Fruit fly (Drosophila melanogaster): ENCODE data around the gene CG4884.

The CG4884 gene

DNA sequence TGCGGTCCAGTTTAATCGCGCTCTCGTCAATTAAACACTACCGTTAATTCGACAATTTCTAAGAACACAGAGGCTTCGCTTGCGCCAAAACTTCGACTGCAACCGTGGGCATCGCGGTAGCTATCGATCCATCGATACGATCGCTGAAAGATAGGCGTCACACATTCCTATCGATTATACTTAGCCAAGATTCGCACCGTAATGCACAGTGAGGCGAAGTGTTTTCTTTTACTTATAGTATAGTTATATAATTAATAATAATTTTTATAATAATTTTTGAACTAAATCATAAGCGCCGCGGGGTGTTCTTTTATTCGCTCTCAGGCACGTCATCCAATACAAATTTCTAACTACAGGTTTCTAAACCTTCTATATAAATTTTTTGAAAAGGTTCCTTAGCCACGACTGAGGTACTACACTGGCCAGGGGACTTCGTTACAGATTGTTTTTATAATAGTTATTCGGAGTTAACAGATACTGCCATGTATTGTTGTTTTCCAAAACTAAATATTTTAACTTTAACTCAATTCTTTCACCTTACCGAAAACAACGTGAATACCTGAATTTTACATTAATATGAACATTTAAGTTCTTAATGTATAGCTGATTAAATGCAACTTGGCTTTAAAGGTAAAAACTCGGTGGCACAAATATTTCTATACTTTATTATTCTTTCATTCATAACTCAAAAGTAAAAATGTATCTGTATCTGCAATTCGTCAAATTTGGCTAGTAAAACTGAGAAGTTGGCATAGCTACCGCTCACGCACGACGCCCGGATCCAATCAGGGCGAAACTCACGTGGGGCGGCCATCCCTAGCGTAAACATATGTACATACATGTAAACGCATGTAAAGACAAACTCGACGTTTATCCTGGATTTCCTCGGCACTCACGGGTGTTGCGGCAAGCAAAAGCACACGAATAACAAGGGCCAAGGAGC is 21.0 kb downstream of the CG4884 start, which contains the start of the genes NSD and BOD1 (continued):
- TF ChIP-seq CG12299 (tag; optimal IDR thresholded peaks at IDR 0.05) (no peak), pnt (GFP tag; optimal IDR thresholded peaks at IDR 0.05) (no peak), Lim3 (GFP tag; IDR thresholded peaks at IDR 0.05) (no peak), Dip3 (GFP tag; optimal IDR thresholded peaks at IDR 0.05) (peak; percentile 24), croc (GFP tag; conservative IDR thresholded peaks at IDR 0.05) (peak; percentile 33; the same call in 2 of the 3 replicates), bab2 (GFP tag; optimal IDR thresholded peaks at IDR 0.05) (no peak), CG8765 (GFP tag; IDR thresholded peaks at IDR 0.05) (peak; percentile 53; the same call in 1 of the 2 replicates), fd3F (GFP tag; optimal IDR thresholded peaks at IDR 0.05) (no peak), eyg (GFP tag; optimal IDR thresholded peaks at IDR 0.05) (no peak), CG13287 (GFP tag; IDR thresholded peaks at IDR 0.05; ENCODE audit: partially characterized antibody) (peak; percentile 85), ttk (GFP tag; IDR thresholded peaks at IDR 0.05) (peak; percentile 40; the same call in 1 of the 2 replicates), CG2678 (tag; optimal IDR thresholded peaks at IDR 0.05) (peak; percentile 55), jigr1 (GFP tag; IDR thresholded peaks at IDR 0.05) (peak; percentile 25; the same call in 1 of the 3 replicates), Sry-β (GFP tag; optimal IDR thresholded peaks at IDR 0.05) (peak; percentile 90), CG12769 (tag; optimal IDR thresholded peaks at IDR 0.05) (no peak), CG7271 (tag; optimal IDR thresholded peaks at IDR 0.05) (no peak), az2 (GFP tag; optimal IDR thresholded peaks at IDR 0.05) (peak; percentile 57), NC2α (GFP tag; optimal IDR thresholded peaks at IDR 0.05) (no peak), unpg (GFP tag; optimal IDR thresholded peaks at IDR 0.05) (peak; percentile 46), CG8944 (GFP tag; optimal IDR thresholded peaks at IDR 0.05) (no peak), CG18262 (tag; optimal IDR thresholded peaks at IDR 0.05) (peak; percentile 62), CG17385 (GFP tag; optimal IDR thresholded peaks at IDR 0.05) (no peak), inv (GFP tag; IDR thresholded peaks at IDR 0.05; ENCODE audit: partially characterized antibody) (peak; percentile 96), CG2120 (GFP tag; optimal IDR thresholded peaks at IDR 0.05) (peak; percentile 44), CG1832 (GFP tag; optimal IDR thresholded peaks at IDR 0.05) (no peak), sna (GFP tag; IDR thresholded peaks at IDR 0.05; ENCODE audit: partially characterized antibody) (peak; percentile 86), vvl (GFP tag; IDR thresholded peaks at IDR 0.05) (peak; percentile 79), CG14965 (GFP tag; optimal IDR thresholded peaks at IDR 0.05; ENCODE audit: borderline replicate concordance) (no peak), Xbp1 (GFP tag; optimal IDR thresholded peaks at IDR 0.05) (peak; percentile 73), CG9876 (GFP tag; optimal IDR thresholded peaks at IDR 0.05) (peak; percentile 2), org-1 (GFP tag; optimal IDR thresholded peaks at IDR 0.05) (no peak), CG10565 (GFP tag; optimal IDR thresholded peaks at IDR 0.05) (no peak), chif (GFP tag; optimal IDR thresholded peaks at IDR 0.05) (peak in 1 of 2 experiments; percentile 26), Sox100B (GFP tag; optimal IDR thresholded peaks at IDR 0.05) (no peak)

DNA sequence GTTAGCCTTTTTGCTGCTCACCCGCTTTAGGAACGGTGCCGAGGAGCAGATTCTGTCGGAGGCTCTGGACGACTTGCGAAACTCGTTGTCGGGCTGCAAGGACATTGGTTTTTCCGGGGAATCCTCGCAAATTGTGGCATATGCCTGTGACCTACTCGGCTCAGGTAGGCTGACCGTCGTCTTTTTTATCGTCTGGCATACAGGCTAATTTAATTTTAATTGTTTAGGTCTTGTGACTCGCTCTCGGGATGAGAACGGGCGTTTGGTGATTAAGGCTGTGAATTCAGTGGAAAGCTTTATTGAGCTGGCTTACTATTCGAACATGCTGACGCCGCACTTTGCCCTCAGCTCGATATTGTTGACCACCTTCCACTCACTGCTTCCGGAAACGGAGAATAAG is 27.6 kb downstream of the CG4884 start:
- TF ChIP-seq zen (tag; optimal IDR thresholded peaks at IDR 0.05): peak; percentile 98
- TF ChIP-seq CG10147 (GFP tag; optimal IDR thresholded peaks at IDR 0.05): no peak
- TF ChIP-seq CG12071 (GFP tag; optimal IDR thresholded peaks at IDR 0.05): no peak
- peak; percentile 44 for TF ChIP-seq twi (tag; optimal IDR thresholded peaks at IDR 0.05)
- peak; percentile 31 for TF ChIP-seq Neu2 (GFP tag; optimal IDR thresholded peaks at IDR 0.05; ENCODE audit: borderline replicate concordance)
- peak in 1 of 2 experiments; percentile 52 for TF ChIP-seq tll (GFP tag; optimal IDR thresholded peaks at IDR 0.05)
- no peak for TF ChIP-seq HLH54F (GFP tag; optimal IDR thresholded peaks at IDR 0.05)
- TF ChIP-seq D19A (tag; optimal IDR thresholded peaks at IDR 0.05): no peak
